Fruit fly (Drosophila melanogaster): Measurements from ENCODE around the gene CG43339.

DNA sequence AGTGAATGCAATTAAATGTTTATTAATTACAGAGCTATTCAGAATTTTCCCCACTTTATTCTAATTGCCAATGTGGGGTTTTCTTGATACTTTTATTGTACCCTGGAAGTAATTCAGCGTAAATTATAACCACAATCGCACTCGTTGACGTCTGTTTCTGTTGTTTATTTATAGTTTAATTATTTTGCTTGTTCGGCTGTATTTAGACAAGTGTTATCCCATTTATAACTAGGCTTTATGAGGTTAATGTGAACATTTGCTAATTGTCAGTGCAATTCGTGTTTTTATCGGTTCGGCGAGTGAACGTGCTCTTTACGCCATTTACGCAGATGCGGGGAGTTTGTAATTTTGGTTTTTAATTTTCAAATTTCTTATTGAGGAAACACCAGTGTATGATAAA lies 48.1 kb downstream of the CG43339 start:
- TF ChIP-seq CG8478 (optimal IDR thresholded peaks at IDR 0.05) (no peak), pan (optimal IDR thresholded peaks at IDR 0.05) (no peak), usp (GFP tag; optimal IDR thresholded peaks at IDR 0.05) (no peak), psq (optimal IDR thresholded peaks at IDR 0.05) (no peak), EcR (GFP tag; optimal IDR thresholded peaks at IDR 0.05) (no peak), Dll (optimal IDR thresholded peaks at IDR 0.05) (no peak)

All from whole organism.